Fruit fly (Drosophila melanogaster) whole organism, embryonic: ENCODE results near the gene CG43117.

Experiments
- B-H2 ChIP-seq: fragments of 200-800 bp; sonication (Bioruptor generic); optimal IDR thresholded peaks from 2 replicates; lab custom pipeline; 2018; ENCODE audit warnings: missing biosample characterization, mild to moderate bottlenecking, missing genetic modification characterization
- CG12236 ChIP-seq: fragments of 200-800 bp; sonication (Bioruptor generic); optimal IDR thresholded peaks from 2 replicates; lab custom pipeline; 2016; ENCODE audit warnings: missing biosample characterization, missing genetic modification characterization
- CG12299 ChIP-seq: fragments of 200-800 bp; sonication (Bioruptor generic); optimal IDR thresholded peaks from 2 replicates; lab custom pipeline; 2018; ENCODE audit warnings: missing biosample characterization, mild to moderate bottlenecking, missing genetic modification characterization
- CG13894 ChIP-seq: fragments of 200-800 bp; sonication (Bioruptor generic); optimal IDR thresholded peaks from 3 replicates; lab custom pipeline; 2018; ENCODE audit warnings: missing biosample characterization, mild to moderate bottlenecking, missing genetic modification characterization, moderate library complexity
- CG1603 ChIP-seq: fragments of 200-800 bp; sonication (Bioruptor generic); optimal IDR thresholded peaks from 2 replicates; lab custom pipeline; 2019; ENCODE audit warnings: missing biosample characterization, mild to moderate bottlenecking, missing genetic modification characterization, moderate library complexity
- CG16813 ChIP-seq: fragments of 200-800 bp; sonication (Bioruptor generic); IDR thresholded peaks from 3 replicates; pipeline ENCODE4 v1.3.6; 2022; ENCODE audit warnings: missing biosample characterization, missing genetic modification characterization; ENCODE audit not compliant: partially characterized antibody
- CG17361 ChIP-seq: fragments of 200-800 bp; sonication (Bioruptor generic); IDR thresholded peaks from 3 replicates; pipeline ENCODE4 v1.3.6; 2022; ENCODE audit warnings: missing biosample characterization, missing genetic modification characterization
- CG17829 ChIP-seq: fragments of 200-800 bp; optimal IDR thresholded peaks from 2 replicates; lab custom pipeline; 2019; ENCODE audit warnings: missing biosample characterization, mild to moderate bottlenecking, missing genetic modification characterization, moderate library complexity
- CG30020 ChIP-seq: fragments of 200-800 bp; optimal IDR thresholded peaks from 2 replicates; lab custom pipeline; 2019; ENCODE audit warnings: missing biosample characterization, mild to moderate bottlenecking, missing genetic modification characterization, moderate library complexity
- CG31441 ChIP-seq: fragments of 200-800 bp; sonication (Bioruptor generic); IDR thresholded peaks from 2 replicates; pipeline ENCODE4 v1.3.6; 2022; ENCODE audit warnings: missing biosample characterization, missing genetic modification characterization
- CG32532 ChIP-seq: fragments of 200-800 bp; sonication (Bioruptor generic); IDR thresholded peaks from 2 replicates; pipeline ENCODE4 v1.3.6; 2022; ENCODE audit warnings: missing biosample characterization, missing genetic modification characterization
- CG4854 ChIP-seq: fragments of 200-800 bp; sonication (Bioruptor generic); optimal IDR thresholded peaks from 2 replicates; lab custom pipeline; 2016; ENCODE audit warnings: missing biosample characterization, missing genetic modification characterization, inconsistent platforms
- CG6175 ChIP-seq: fragments of 200-800 bp; sonication (Bioruptor generic); IDR thresholded peaks from 3 replicates; pipeline ENCODE4 v1.3.6; 2022; ENCODE audit warnings: missing biosample characterization, missing genetic modification characterization
- CG6791 ChIP-seq: fragments of 200-800 bp; sonication (Bioruptor generic); IDR thresholded peaks from 3 replicates; pipeline ENCODE4 v1.3.6; 2022; ENCODE audit warnings: missing biosample characterization, missing genetic modification characterization; ENCODE audit not compliant: partially characterized antibody
- CG6813 ChIP-seq: fragments of 200-800 bp; sonication (Bioruptor generic); optimal IDR thresholded peaks from 2 replicates; lab custom pipeline; 2017; ENCODE audit warnings: missing biosample characterization, missing genetic modification characterization, mild to moderate bottlenecking, moderate library complexity, missing genetic modification reagents
- CG6854 ChIP-seq: fragments of 200-800 bp; sonication (Bioruptor generic); optimal IDR thresholded peaks from 3 replicates; lab custom pipeline; 2017; ENCODE audit warnings: missing biosample characterization, mild to moderate bottlenecking, missing genetic modification characterization
- CG7372 ChIP-seq: fragments of 200-800 bp; sonication (Bioruptor generic); IDR thresholded peaks from 2 replicates; pipeline ENCODE4 v1.3.6; 2022; ENCODE audit warnings: missing biosample characterization, missing genetic modification characterization
- CG7963 ChIP-seq: fragments of 200-800 bp; sonication (Bioruptor generic); IDR thresholded peaks from 3 replicates; pipeline ENCODE4 v1.3.6; 2022; ENCODE audit warnings: missing biosample characterization, missing genetic modification characterization; ENCODE audit not compliant: partially characterized antibody
- CG9437 ChIP-seq: fragments of 200-800 bp; sonication (Bioruptor generic); optimal IDR thresholded peaks from 2 replicates; lab custom pipeline; 2018; ENCODE audit warnings: missing biosample characterization, mild to moderate bottlenecking, missing genetic modification characterization
- CG9817 ChIP-seq: fragments of 200-800 bp; sonication (Bioruptor generic); optimal IDR thresholded peaks from 2 replicates; lab custom pipeline; 2018; ENCODE audit warnings: missing biosample characterization, mild to moderate bottlenecking, missing genetic modification characterization, moderate library complexity
- CG9932 ChIP-seq: fragments of 200-800 bp; sonication (Bioruptor generic); IDR thresholded peaks from 2 replicates; pipeline ENCODE4 v1.3.6; 2022; ENCODE audit warnings: missing biosample characterization, missing genetic modification characterization
- CrebB ChIP-seq: fragments of 200-800 bp; sonication (Bioruptor generic); optimal IDR thresholded peaks from 3 replicates; lab custom pipeline; 2018; ENCODE audit warnings: missing biosample characterization, mild to moderate bottlenecking, missing genetic modification characterization
- Dip2 ChIP-seq: fragments of 200-800 bp; sonication (Bioruptor generic); IDR thresholded peaks from 2 replicates; pipeline ENCODE4 v1.3.6; 2022; ENCODE audit warnings: missing biosample characterization, missing genetic modification characterization
- Fer1 ChIP-seq: fragments of 200-800 bp; sonication (Bioruptor generic); optimal IDR thresholded peaks from 2 replicates; lab custom pipeline; 2017; ENCODE audit warnings: missing biosample characterization, mild to moderate bottlenecking, missing genetic modification characterization
- HLH54F ChIP-seq: fragments of 200-800 bp; sonication (Bioruptor generic); optimal IDR thresholded peaks from 3 replicates; lab custom pipeline; 2016; ENCODE audit warnings: missing biosample characterization, missing genetic modification characterization
- Hr51 ChIP-seq, 2 experiments: fragments of 200-800 bp; sonication (Bioruptor generic); optimal IDR thresholded peaks; 2 replicates in 1 of 2; 3 replicates in 1 of 2; lab custom pipeline; 2016 to 2018; ENCODE audit warnings: missing biosample characterization in 2 of 2, missing genetic modification characterization in 2 of 2, mild to moderate bottlenecking in 1 of 2, moderate library complexity in 1 of 2
- Mes4 ChIP-seq: fragments of 200-800 bp; sonication (Bioruptor generic); optimal IDR thresholded peaks from 2 replicates; lab custom pipeline; 2016; ENCODE audit warnings: missing biosample characterization, missing genetic modification characterization
- Ptx1 ChIP-seq: fragments of 200-800 bp; sonication (Bioruptor generic); IDR thresholded peaks from 2 replicates; pipeline ENCODE4 v1.3.6; 2022; ENCODE audit warnings: missing biosample characterization, missing genetic modification characterization
- Sox102F ChIP-seq: fragments of 200-800 bp; sonication (Bioruptor generic); optimal IDR thresholded peaks from 2 replicates; lab custom pipeline; 2018; ENCODE audit warnings: missing biosample characterization, mild to moderate bottlenecking, missing genetic modification characterization, moderate library complexity
- ase ChIP-seq: fragments of 200-800 bp; sonication (Bioruptor generic); IDR thresholded peaks from 3 replicates; pipeline ENCODE4 v1.3.6; 2022; ENCODE audit warnings: missing biosample characterization, missing genetic modification characterization
- ash1 ChIP-seq: fragments of 200-800 bp; sonication (Bioruptor generic); optimal IDR thresholded peaks from 2 replicates; lab custom pipeline; 2018; ENCODE audit warnings: missing biosample characterization, mild to moderate bottlenecking, missing genetic modification characterization
- cg ChIP-seq: fragments of 200-800 bp; sonication (Bioruptor generic); optimal IDR thresholded peaks from 3 replicates; lab custom pipeline; 2019; ENCODE audit warnings: missing biosample characterization, mild to moderate bottlenecking, missing genetic modification characterization, moderate library complexity
- crp ChIP-seq, 2 experiments: fragments of 200-800 bp; sonication (Bioruptor generic); optimal IDR thresholded peaks; 2 replicates in 1 of 2; 3 replicates in 1 of 2; lab custom pipeline; 2017; ENCODE audit warnings: missing biosample characterization in 2 of 2, missing genetic modification characterization in 2 of 2, mild to moderate bottlenecking in 1 of 2, moderate library complexity in 1 of 2
- da ChIP-seq: fragments of 200-800 bp; sonication (Bioruptor generic); optimal IDR thresholded peaks from 2 replicates; lab custom pipeline; 2016; ENCODE audit warnings: missing biosample characterization, missing genetic modification characterization
- fd96Cb ChIP-seq: fragments of 200-800 bp; sonication (Bioruptor generic); optimal IDR thresholded peaks from 2 replicates; lab custom pipeline; 2018; ENCODE audit warnings: missing biosample characterization, mild to moderate bottlenecking, missing genetic modification characterization, moderate library complexity
- ftz-f1 ChIP-seq: fragments of 200-800 bp; sonication (Bioruptor generic); optimal IDR thresholded peaks from 2 replicates; lab custom pipeline; 2016; ENCODE audit warnings: missing biosample characterization, missing genetic modification characterization
- grau ChIP-seq: fragments of 200-800 bp; optimal IDR thresholded peaks from 3 replicates; lab custom pipeline; 2019; ENCODE audit warnings: missing biosample characterization, mild to moderate bottlenecking, missing genetic modification characterization, moderate library complexity
- ind ChIP-seq: fragments of 200-800 bp; sonication (Bioruptor generic); optimal IDR thresholded peaks from 3 replicates; lab custom pipeline; 2016; ENCODE audit warnings: missing biosample characterization, missing genetic modification characterization
- mam ChIP-seq: fragments of 200-800 bp; sonication (Bioruptor generic); optimal IDR thresholded peaks from 3 replicates; lab custom pipeline; 2016; ENCODE audit warnings: missing biosample characterization, missing genetic modification characterization
- nerfin-1 ChIP-seq: fragments of 200-800 bp; sonication (Bioruptor generic); optimal IDR thresholded peaks from 3 replicates; lab custom pipeline; 2019; ENCODE audit warnings: missing biosample characterization, mild to moderate bottlenecking, missing genetic modification characterization, moderate library complexity
- p53 ChIP-seq: fragments of 200-800 bp; sonication (Bioruptor generic); optimal IDR thresholded peaks from 2 replicates; lab custom pipeline; 2016; ENCODE audit warnings: missing biosample characterization, missing genetic modification characterization
- pan ChIP-seq, 4 experiments: fragments of >200 bp in 3 of 4; fragments of 200-800 bp in 1 of 4; sonication (Bioruptor generic) in 1 of 4; optimal IDR thresholded peaks in 3 of 4; IDR thresholded peaks in 1 of 4; 2 replicates each; pipeline versions ENCODE4 v1.3.6 to Lab custom; 2017 to 2022; ENCODE audit warnings: missing biosample characterization in 2 of 4, missing genetic modification characterization in 2 of 4, mixed read lengths in 1 of 4
- pho ChIP-seq: fragments of 200-800 bp; sonication (Bioruptor generic); optimal IDR thresholded peaks from 2 replicates; lab custom pipeline; 2016; ENCODE audit warnings: missing biosample characterization, missing genetic modification characterization
- scrt ChIP-seq: fragments of 200-800 bp; sonication (Bioruptor generic); optimal IDR thresholded peaks from 2 replicates; lab custom pipeline; 2018; ENCODE audit warnings: missing biosample characterization, mild to moderate bottlenecking, missing genetic modification characterization, moderate library complexity
- sd ChIP-seq: fragments of 200-800 bp; sonication (Bioruptor generic); optimal IDR thresholded peaks from 3 replicates; lab custom pipeline; 2018; ENCODE audit warnings: missing biosample characterization, mild to moderate bottlenecking, missing genetic modification characterization, moderate library complexity
- sens ChIP-seq: fragments of 200-800 bp; sonication (Bioruptor generic); peaks from one replicate; lab custom pipeline; 2016; ENCODE audit warnings: missing biosample characterization, missing genetic modification characterization
- so ChIP-seq: fragments of 200-800 bp; sonication (Bioruptor generic); IDR thresholded peaks from 3 replicates; pipeline ENCODE4 v1.3.6; 2022; ENCODE audit warnings: missing biosample characterization, missing genetic modification characterization
- tio ChIP-seq: fragments of 200-800 bp; sonication (Bioruptor generic); optimal IDR thresholded peaks from 2 replicates; lab custom pipeline; 2017; ENCODE audit warnings: missing biosample characterization, missing genetic modification characterization, inconsistent platforms
- wdn ChIP-seq: fragments of 200-800 bp; sonication (Bioruptor generic); IDR thresholded peaks from 2 replicates; pipeline ENCODE4 v1.3.6; 2022; ENCODE audit warnings: missing biosample characterization, missing genetic modification characterization
- zen2 ChIP-seq: fragments of 200-800 bp; sonication (Bioruptor generic); IDR thresholded peaks from 3 replicates; pipeline ENCODE4 v1.3.6; 2022; ENCODE audit warnings: missing biosample characterization, missing genetic modification characterization; ENCODE audit not compliant: partially characterized antibody

The CG43117 gene

dm6 chr3R:26409780-26410179, 44.8 kb upstream of the CG43117 start (continued):
- no peak for TF ChIP-seq pho (GFP tag; lab: Kevin White, UChicago)
- TF ChIP-seq CG32532 (GFP tag; lab: Robert Waterston, UW), result no peak
- TF ChIP-seq zen2 (GFP tag; lab: Robert Waterston, UW), result no peak
- TF ChIP-seq Sox102F, result no peak
- no peak for TF ChIP-seq so (GFP tag; lab: Robert Waterston, UW)
- TF ChIP-seq Fer1 (GFP tag; lab: Kevin White, UChicago), result no peak
- TF ChIP-seq ftz-f1 (GFP tag; lab: Kevin White, UChicago), result no peak
- TF ChIP-seq CG9817 (tag; lab: Kevin White, UChicago), result peak; percentile 5
- no peak for TF ChIP-seq CG4854 (GFP tag; lab: Kevin White, UChicago)
- TF ChIP-seq wdn (GFP tag; lab: Robert Waterston, UW), result no peak
- TF ChIP-seq nerfin-1 (tag; lab: Kevin White, UChicago), result no peak
- TF ChIP-seq CG13894, result no peak
- TF ChIP-seq pan (optimal IDR thresholded peaks at IDR 0.05; lab: Kevin White, UChicago), result no peak
- peak in 1 of 2 experiments; percentile 50 for TF ChIP-seq pan (GFP tag; optimal IDR thresholded peaks at IDR 0.05 in 1 of 2, IDR thresholded peaks at IDR 0.05 in 1 of 2)
- TF ChIP-seq CG9932 (GFP tag; lab: Robert Waterston, UW), result no peak
- peak; percentile 15 for TF ChIP-seq fd96Cb (tag; lab: Kevin White, UChicago)
- no peak; the same call in 2 of the 3 replicates for TF ChIP-seq CG17361 (GFP tag; lab: Robert Waterston, UW)
- TF ChIP-seq CG7963 (GFP tag; lab: Robert Waterston, UW), result no peak
- no peak for TF ChIP-seq CG6813 (GFP tag; lab: Kevin White, UChicago)
- no peak for TF ChIP-seq cg
- TF ChIP-seq Dip2, result no peak
- no peak for TF ChIP-seq CG16813 (GFP tag; lab: Robert Waterston, UW)
- peak; percentile 47; the same call in 1 of the 3 replicates for TF ChIP-seq ase (GFP tag; lab: Robert Waterston, UW)
- peak; percentile 21 for TF ChIP-seq ind (GFP tag; lab: Kevin White, UChicago)
- TF ChIP-seq grau (tag; lab: Kevin White, UChicago), result no peak
- TF ChIP-seq CG7372, result no peak
- peak; percentile 34; the same call in 1 of the 2 replicates for TF ChIP-seq CG31441 (GFP tag; lab: Robert Waterston, UW)
- TF ChIP-seq CG12299, result no peak
- TF ChIP-seq sd, result no peak
- TF ChIP-seq da, result no peak
- TF ChIP-seq scrt (GFP tag; lab: Kevin White, UChicago), result no peak
- TF ChIP-seq ash1 (GFP tag; lab: Kevin White, UChicago), result no peak
- no peak for TF ChIP-seq CG6175 (GFP tag; lab: Robert Waterston, UW)
- no peak for TF ChIP-seq CrebB (tag; lab: Kevin White, UChicago)
- no peak for TF ChIP-seq CG30020 (tag; lab: Kevin White, UChicago)
- TF ChIP-seq CG6854 (GFP tag; lab: Kevin White, UChicago), result no peak
- no peak for TF ChIP-seq CG1603 (tag; lab: Kevin White, UChicago)
- no peak for TF ChIP-seq CG17829
- TF ChIP-seq mam, result no peak
- TF ChIP-seq Mes4 (GFP tag; lab: Kevin White, UChicago), result no peak
- no peak for TF ChIP-seq HLH54F
- no peak for TF ChIP-seq Hr51 (GFP tag; optimal IDR thresholded peaks at IDR 0.05; lab: Kevin White, UChicago)
- peak; percentile 62 for TF ChIP-seq Ptx1 (GFP tag; lab: Robert Waterston, UW)
- TF ChIP-seq sens (GFP tag; lab: Kevin White, UChicago), result no peak
- TF ChIP-seq p53 (GFP tag; lab: Kevin White, UChicago), result no peak
- no peak for TF ChIP-seq crp (GFP tag; optimal IDR thresholded peaks at IDR 0.05; lab: Kevin White, UChicago)
- no peak for TF ChIP-seq tio (GFP tag; lab: Kevin White, UChicago)
- TF ChIP-seq CG9437, result no peak
- no peak for TF ChIP-seq B-H2 (GFP tag; lab: Kevin White, UChicago)
- TF ChIP-seq CG12236 (GFP tag; lab: Kevin White, UChicago), result no peak
- no peak for TF ChIP-seq CG6791 (GFP tag; lab: Robert Waterston, UW)
